Fruit fly (Drosophila melanogaster): Measurements from ENCODE around the gene Usp39.

Gene Usp39

dm6 chrX:18848338-18849021 is 9.5 kb upstream of the Usp39 start, which contains the start of gene shop (continued):
- TF ChIP-seq grn (GFP tag; optimal IDR thresholded peaks at IDR 0.05) (peak; percentile 42), pum (GFP tag; optimal IDR thresholded peaks at IDR 0.05) (peak; percentile 64), Ravus (GFP tag; IDR thresholded peaks at IDR 0.05) (peak; percentile 33; the same call in 1 of the 2 replicates), CG8478 (optimal IDR thresholded peaks at IDR 0.05) (no peak), CG11504 (tag; optimal IDR thresholded peaks at IDR 0.05) (peak; percentile 90), ash1 (GFP tag; optimal IDR thresholded peaks at IDR 0.05) (no peak), lola (GFP tag; optimal IDR thresholded peaks at IDR 0.05) (peak in 1 of 3 experiments; percentile 82), CG3838 (GFP tag; optimal IDR thresholded peaks at IDR 0.05) (peak; percentile 63), CG6254 (GFP tag; optimal IDR thresholded peaks at IDR 0.05) (peak; percentile 54), kay (GFP tag; optimal IDR thresholded peaks at IDR 0.05) (peak; percentile 54), Atf6 (GFP tag; IDR thresholded peaks at IDR 0.05) (peak; percentile 69), Side (GFP tag; optimal IDR thresholded peaks at IDR 0.05) (peak; percentile 45), corto (GFP tag; optimal IDR thresholded peaks at IDR 0.05) (no peak), PHDP (tag; optimal IDR thresholded peaks at IDR 0.05) (peak; percentile 85), CG9437 (GFP tag; optimal IDR thresholded peaks at IDR 0.05) (peak; percentile 90), CG1024 (GFP tag; IDR thresholded peaks at IDR 0.05) (peak; percentile 37; the same call in 1 of the 2 replicates), CG13123 (GFP tag; optimal IDR thresholded peaks at IDR 0.05) (peak; percentile 72), knrl (GFP tag; IDR thresholded peaks at IDR 0.05; ENCODE audit: partially characterized antibody) (peak; percentile 44; the same call in 1 of the 3 replicates), TFAM (GFP tag; optimal IDR thresholded peaks at IDR 0.05) (peak; percentile 29), CG33213 (GFP tag; optimal IDR thresholded peaks at IDR 0.05) (peak; percentile 59), CG17359 (tag; optimal IDR thresholded peaks at IDR 0.05) (peak; percentile 78), maf-S (GFP tag; optimal IDR thresholded peaks at IDR 0.05) (peak; percentile 66), CG4424 (GFP tag; optimal IDR thresholded peaks at IDR 0.05) (peak; percentile 81), caup (GFP tag; optimal IDR thresholded peaks at IDR 0.05; ENCODE audit: severe bottlenecking) (peak; percentile 68), kah (GFP tag; optimal IDR thresholded peaks at IDR 0.05) (no peak), CG3407 (GFP tag; optimal IDR thresholded peaks at IDR 0.05) (peak; percentile 61), en (GFP tag; optimal IDR thresholded peaks at IDR 0.05) (no peak), Fer2 (tag; optimal IDR thresholded peaks at IDR 0.05) (peak; percentile 71), slou (GFP tag; optimal IDR thresholded peaks at IDR 0.05) (peak; percentile 51), CG8944 (GFP tag; optimal IDR thresholded peaks at IDR 0.05) (peak; percentile 76), CG17385 (GFP tag; optimal IDR thresholded peaks at IDR 0.05) (peak; percentile 80), CG4854 (GFP tag; optimal IDR thresholded peaks at IDR 0.05) (peak; percentile 51), HLH54F (GFP tag; optimal IDR thresholded peaks at IDR 0.05) (peak; percentile 83), jumu (GFP tag; optimal IDR thresholded peaks at IDR 0.05) (peak; percentile 61), CG12942 (GFP tag; optimal IDR thresholded peaks at IDR 0.05) (peak; percentile 81), eyg (GFP tag; optimal IDR thresholded peaks at IDR 0.05) (no peak), CG18476 (GFP tag; optimal IDR thresholded peaks at IDR 0.05) (peak; percentile 83), Hand (GFP tag; optimal IDR thresholded peaks at IDR 0.05) (peak; percentile 83), Oaz (GFP tag; IDR thresholded peaks at IDR 0.05) (no peak), CG5953 (GFP tag; IDR thresholded peaks at IDR 0.05) (0 out of 2 replicates have a peak, but pooled peaks have one; percentile 38), C15 (GFP tag; IDR thresholded peaks at IDR 0.05) (no peak), CG1602 (GFP tag; optimal IDR thresholded peaks at IDR 0.05) (peak; percentile 82), fd96Cb (tag; optimal IDR thresholded peaks at IDR 0.05) (peak; percentile 86), CG2875 (GFP tag; optimal IDR thresholded peaks at IDR 0.05) (peak; percentile 69), CG4820 (GFP tag; optimal IDR thresholded peaks at IDR 0.05) (peak; percentile 75), ems (GFP tag; optimal IDR thresholded peaks at IDR 0.05) (peak; percentile 68), CG13775 (GFP tag; optimal IDR thresholded peaks at IDR 0.05) (peak; percentile 83), dati (GFP tag; IDR thresholded peaks at IDR 0.05) (no peak), Chrac-16 (GFP tag; optimal IDR thresholded peaks at IDR 0.05) (peak; percentile 84), CG4730 (GFP tag; IDR thresholded peaks at IDR 0.05) (peak; percentile 58)
